Worm (Caenorhabditis elegans) whole organism, late embryonic: ENCODE results near the gene C28H8.2.

ENCODE experiments used
- F13H6.1 ChIP-seq: sonication (generic microtip); optimal IDR thresholded peaks from 2 replicates; lab custom pipeline; 2016; ENCODE audit warnings: missing genetic modification characterization, missing compliant biosample characterization
- K09A11.1 ChIP-seq: sonication (generic microtip); optimal IDR thresholded peaks from 2 replicates; lab custom pipeline; 2017; ENCODE audit warnings: antibody characterized with exemption, mild to moderate bottlenecking, missing genetic modification characterization, missing compliant biosample characterization; ENCODE audit not compliant: insufficient read depth
- ceh-14 ChIP-seq: sonication (generic microtip); optimal IDR thresholded peaks from 2 replicates; lab custom pipeline; 2016; ENCODE audit warnings: missing genotype, missing genetic modification characterization, missing compliant biosample characterization
- dmd-4 ChIP-seq: sonication (generic microtip); optimal IDR thresholded peaks from 2 replicates; lab custom pipeline; 2016; ENCODE audit warnings: borderline replicate concordance, missing genetic modification characterization, missing compliant biosample characterization
- dve-1 ChIP-seq: sonication (generic microtip); optimal IDR thresholded peaks from 2 replicates; lab custom pipeline; 2017; ENCODE audit warnings: antibody characterized with exemption, mild to moderate bottlenecking, missing genetic modification characterization, missing compliant biosample characterization
- elt-2 ChIP-seq: sonication (generic microtip); optimal IDR thresholded peaks from 2 replicates; lab custom pipeline; 2016; ENCODE audit warnings: missing genetic modification reagents, missing genetic modification characterization, missing compliant biosample characterization
- eyg-1 ChIP-seq: sonication (generic microtip); optimal IDR thresholded peaks from 2 replicates; lab custom pipeline; 2016; ENCODE audit warnings: missing genotype, missing genetic modification characterization, missing compliant biosample characterization
- hlh-13 ChIP-seq: fragments of 200-800 bp; sonication (Bioruptor generic); optimal IDR thresholded peaks from 2 replicates; lab custom pipeline; 2018; ENCODE audit warnings: mild to moderate bottlenecking, missing genetic modification characterization, missing compliant biosample characterization
- pag-3 ChIP-seq: sonication (generic microtip); optimal IDR thresholded peaks from 2 replicates; lab custom pipeline; 2016; ENCODE audit warnings: missing compliant biosample characterization, missing genetic modification characterization, borderline replicate concordance
- ref-2 ChIP-seq: sonication (generic microtip); optimal IDR thresholded peaks from 2 replicates; lab custom pipeline; 2016; ENCODE audit warnings: missing genetic modification characterization, missing compliant biosample characterization

DNA sequence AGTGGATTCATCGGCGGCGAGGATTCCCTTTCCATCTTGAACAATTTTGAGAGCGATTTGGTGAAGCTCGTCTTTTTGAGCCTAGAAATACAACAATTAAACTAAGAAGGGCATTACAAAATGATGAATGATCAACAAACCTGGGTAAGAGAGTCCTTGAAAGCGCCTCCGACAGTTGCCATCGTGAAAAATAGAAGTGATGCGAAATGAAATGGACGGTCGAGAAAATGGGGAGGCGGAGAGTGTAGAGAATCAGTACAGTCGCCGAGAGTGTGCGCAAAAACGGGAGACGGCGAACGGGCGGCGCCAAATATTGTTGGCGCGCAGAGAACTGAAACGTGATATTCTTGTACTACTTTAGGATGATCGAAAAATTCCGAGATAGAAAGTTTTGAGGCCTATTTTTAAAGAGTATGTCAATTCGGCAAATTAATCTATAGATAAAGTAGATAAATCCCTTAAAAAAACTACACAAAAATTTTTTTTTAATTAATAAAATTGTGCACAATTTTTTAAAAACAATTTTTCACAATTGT, 43.9 kb upstream of the C28H8.2 start, which contains the start of gene aldo-2:
- no peak for TF ChIP-seq ceh-14 (tag; lab: Kevin White, UChicago)
- TF ChIP-seq hlh-13 (GFP tag; lab: Kevin White, UChicago) = no peak
- TF ChIP-seq dve-1 (tag; lab: Kevin White, UChicago) = no peak
- TF ChIP-seq elt-2 (tag; lab: Kevin White, UChicago) = no peak
- TF ChIP-seq eyg-1 (tag; lab: Kevin White, UChicago) = no peak
- TF ChIP-seq pag-3 = no peak
- no peak for TF ChIP-seq ref-2 (tag; lab: Kevin White, UChicago)
- no peak for TF ChIP-seq K09A11.1
- TF ChIP-seq dmd-4 = no peak
- TF ChIP-seq F13H6.1 (tag; lab: Kevin White, UChicago) = no peak
